Worm (Caenorhabditis elegans): ENCODE data around the gene spr-1.

spr-1 gene

DNA sequence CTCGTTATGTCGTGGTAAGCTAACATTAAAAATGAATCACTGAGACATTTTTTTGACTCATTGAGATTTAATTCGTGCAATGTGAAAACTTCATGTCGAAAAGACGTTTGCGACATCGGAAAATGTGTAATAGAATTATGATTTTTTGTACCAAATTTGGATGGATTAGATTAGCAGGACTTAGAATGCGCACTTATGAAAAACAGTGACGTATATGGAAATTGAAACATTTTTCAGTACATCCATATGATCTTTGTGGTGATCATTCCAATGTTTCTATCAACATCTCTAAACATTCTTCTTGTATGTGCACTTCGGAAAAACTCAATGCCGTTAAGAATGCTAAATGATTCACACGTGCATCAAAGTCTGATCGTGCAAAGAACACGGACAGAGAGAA lies 15.4 kb upstream of the spr-1 start:
- no peak for TF ChIP-seq ama-1 (optimal IDR thresholded peaks at IDR 0.05)
- TF ChIP-seq sma-9 (GFP tag; optimal IDR thresholded peaks at IDR 0.05): no peak
- no peak for TF ChIP-seq sma-9 (tag; optimal IDR thresholded peaks at IDR 0.05)
- no peak for TF ChIP-seq peb-1 (tag; optimal IDR thresholded peaks at IDR 0.05)
- no peak for TF ChIP-seq C34F6.9 (tag; optimal IDR thresholded peaks at IDR 0.05)
- TF ChIP-seq nhr-6 (tag; optimal IDR thresholded peaks at IDR 0.05): no peak

DNA sequence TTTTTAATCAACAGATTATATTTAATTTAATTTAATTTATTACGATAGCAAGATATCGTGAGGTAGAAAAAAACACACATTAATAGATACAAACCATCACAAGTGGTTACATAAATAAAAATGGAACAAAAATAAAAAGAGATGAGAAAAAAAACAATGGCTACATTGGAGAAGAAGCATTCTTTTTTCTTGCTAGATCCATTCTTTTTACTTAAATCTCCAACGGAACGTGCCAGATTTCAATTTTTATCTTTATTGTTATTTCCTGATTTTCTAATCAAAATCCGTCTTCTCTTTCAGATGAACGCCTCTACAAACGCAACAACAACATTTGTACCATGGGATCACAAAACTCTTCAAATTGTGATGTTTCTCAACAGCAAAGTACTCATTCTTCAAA lies 14.5 kb upstream of the spr-1 start, which contains the start of gene D1014.2:
Gene D1014.2, plus strand, starts transcription at position 301 of the 400 bp plus-strand sequence.
- no peak for TF ChIP-seq nhr-21 (tag; optimal IDR thresholded peaks at IDR 0.05)

DNA sequence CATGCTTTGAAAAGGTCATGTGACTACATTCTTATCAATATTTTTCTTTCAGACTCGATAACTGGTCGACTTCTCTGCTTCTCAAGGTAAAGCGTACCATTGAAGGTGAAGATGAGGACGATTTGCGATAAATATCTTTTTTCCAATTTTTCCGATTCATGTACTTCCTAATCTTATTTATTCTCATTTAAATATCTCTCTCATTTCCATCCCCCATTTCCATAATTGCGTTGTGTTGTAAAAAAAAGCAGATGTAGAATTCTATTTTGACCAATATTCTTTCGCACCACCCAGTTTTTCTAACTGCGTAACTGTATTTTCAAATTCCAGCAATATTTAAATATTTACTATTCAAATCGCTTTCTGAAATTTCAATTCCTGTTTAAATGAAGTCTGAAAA lies 3.8 kb upstream of the spr-1 start, which contains the start of gene D1014.4:
Gene D1014.4, plus strand, starts transcription at position 301 of the 400 bp plus-strand sequence.
- TF ChIP-seq ceh-82 (tag; optimal IDR thresholded peaks at IDR 0.05): no peak
- no peak for TF ChIP-seq ama-1 (optimal IDR thresholded peaks at IDR 0.05)
- no peak for TF ChIP-seq nhr-77 (tag; optimal IDR thresholded peaks at IDR 0.05)
- TF ChIP-seq unc-39 (tag; optimal IDR thresholded peaks at IDR 0.05): no peak
- TF ChIP-seq nhr-25 (tag; optimal IDR thresholded peaks at IDR 0.05): no peak
- no peak for TF ChIP-seq peb-1 (tag; optimal IDR thresholded peaks at IDR 0.05)
- no peak for TF ChIP-seq egl-27 (tag; optimal IDR thresholded peaks at IDR 0.05)
- TF ChIP-seq zag-1 (tag; optimal IDR thresholded peaks at IDR 0.05): no peak
- TF ChIP-seq sma-3 (GFP tag; optimal IDR thresholded peaks at IDR 0.05): no peak
- TF ChIP-seq lin-13 (GFP tag; optimal IDR thresholded peaks at IDR 0.05): no peak
- TF ChIP-seq lin-11 (tag; optimal IDR thresholded peaks at IDR 0.05): no peak
- TF ChIP-seq nhr-6 (tag; optimal IDR thresholded peaks at IDR 0.05): no peak
- no peak for TF ChIP-seq F13H6.1 (tag; optimal IDR thresholded peaks at IDR 0.05)
- no peak for TF ChIP-seq ztf-11 (tag; optimal IDR thresholded peaks at IDR 0.05)
- no peak for TF ChIP-seq nhr-21 (tag; optimal IDR thresholded peaks at IDR 0.05)

DNA sequence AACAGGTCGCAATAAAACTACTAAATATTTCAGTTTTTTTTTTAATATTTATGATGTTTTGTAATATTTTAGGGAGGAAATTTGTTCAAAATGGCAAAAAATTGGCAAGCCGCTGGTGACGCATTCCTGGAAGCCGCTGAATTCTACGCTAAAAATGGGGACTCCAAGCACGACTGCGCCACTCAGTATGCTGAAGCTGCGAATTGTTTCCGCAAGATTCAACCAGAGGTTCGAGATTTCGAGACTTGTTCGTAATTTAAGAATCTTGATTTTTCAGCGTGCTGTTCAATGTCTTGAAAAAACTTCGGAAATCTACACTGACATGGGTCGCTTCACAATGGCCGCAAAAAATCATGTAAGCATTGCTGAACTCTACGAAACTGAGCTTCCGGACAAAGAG lies 2.5 kb upstream of the spr-1 start:
- TF ChIP-seq lin-39 (tag; optimal IDR thresholded peaks at IDR 0.05) (no peak), ama-1 (optimal IDR thresholded peaks at IDR 0.05) (peak; percentile 25)

DNA sequence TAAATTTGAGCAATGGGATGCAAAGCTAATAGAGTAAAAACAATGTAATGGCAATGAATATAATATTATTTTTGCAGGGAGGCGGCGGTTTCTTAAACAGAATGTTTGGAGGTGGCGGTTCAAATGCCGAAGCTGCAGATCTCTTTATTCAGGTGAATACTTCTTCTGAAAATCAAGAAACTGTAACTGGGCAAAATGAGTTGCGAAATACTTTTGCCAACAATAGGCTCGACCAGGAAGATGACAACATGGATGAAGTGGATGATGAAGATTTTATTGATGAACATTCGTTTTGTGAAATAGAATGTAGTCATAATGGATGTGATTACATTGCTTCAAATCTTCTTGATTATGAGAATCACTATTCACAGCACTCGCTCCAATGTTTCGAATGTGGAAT lies 1.7 kb upstream of the spr-1 start:
- TF ChIP-seq unc-55 (GFP tag; optimal IDR thresholded peaks at IDR 0.05): no peak
- TF ChIP-seq fos-1 (tag; optimal IDR thresholded peaks at IDR 0.05): no peak
- TF ChIP-seq nhr-77 (tag; optimal IDR thresholded peaks at IDR 0.05): no peak
- no peak for TF ChIP-seq nhr-129 (tag; optimal IDR thresholded peaks at IDR 0.05)
- TF ChIP-seq ceh-16 (tag; optimal IDR thresholded peaks at IDR 0.05): no peak
- TF ChIP-seq ztf-11 (tag; optimal IDR thresholded peaks at IDR 0.05): no peak

DNA sequence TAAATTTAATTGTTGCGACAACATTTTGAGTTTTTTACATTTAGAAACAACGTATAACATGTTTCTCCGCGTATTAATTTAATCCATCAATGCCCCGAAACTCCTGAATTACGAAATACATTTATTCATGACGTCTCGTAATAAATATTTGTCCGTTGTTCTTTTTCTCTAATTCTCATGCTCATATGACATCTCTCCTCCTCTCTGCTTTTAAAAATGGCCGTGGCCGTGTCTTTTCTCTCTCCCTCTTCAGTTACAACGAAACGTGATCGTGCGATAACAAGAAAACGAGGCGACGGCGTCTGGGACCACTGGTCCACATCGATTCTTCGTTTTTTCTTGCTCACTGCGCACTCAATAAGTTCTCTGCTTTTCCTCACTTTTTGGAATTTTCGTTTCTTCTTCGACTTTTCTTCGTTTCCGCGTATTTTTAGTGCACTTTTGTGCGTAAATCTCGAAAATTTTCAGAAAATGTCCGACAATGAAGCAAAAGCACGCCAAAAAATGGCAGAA lies 1.1 kb upstream of the spr-1 start, which contains the start of gene snap-1:
Gene snap-1, plus strand, starts transcription at position 463 of the 513 bp plus-strand sequence.
- peak; percentile 49 for TF ChIP-seq F13H6.1 (tag; optimal IDR thresholded peaks at IDR 0.05)
- TF ChIP-seq nhr-25 (tag; optimal IDR thresholded peaks at IDR 0.05): peak; percentile 2
- TF ChIP-seq elt-3 (tag; optimal IDR thresholded peaks at IDR 0.05): no peak
- peak; percentile 62 for TF ChIP-seq unc-55 (GFP tag; optimal IDR thresholded peaks at IDR 0.05)
- no peak for TF ChIP-seq nhr-11 (tag; optimal IDR thresholded peaks at IDR 0.05)
- TF ChIP-seq egl-27 (tag; optimal IDR thresholded peaks at IDR 0.05): peak; percentile 14
- no peak for TF ChIP-seq nhr-6 (tag; optimal IDR thresholded peaks at IDR 0.05)
- TF ChIP-seq lin-13 (GFP tag; optimal IDR thresholded peaks at IDR 0.05): no peak
- TF ChIP-seq lin-11 (tag; optimal IDR thresholded peaks at IDR 0.05): no peak
- TF ChIP-seq nhr-10 (tag; optimal IDR thresholded peaks at IDR 0.05): no peak
- peak; percentile 47 for TF ChIP-seq snpc-4 (tag; optimal IDR thresholded peaks at IDR 0.05)
- TF ChIP-seq R02D3.7 (tag; optimal IDR thresholded peaks at IDR 0.05): no peak
- TF ChIP-seq sem-4 (tag; optimal IDR thresholded peaks at IDR 0.05): no peak
- TF ChIP-seq fos-1 (tag; optimal IDR thresholded peaks at IDR 0.05): peak; percentile 48
- TF ChIP-seq ceh-82 (tag; optimal IDR thresholded peaks at IDR 0.05): no peak
- TF ChIP-seq nhr-21 (tag; optimal IDR thresholded peaks at IDR 0.05): peak; percentile 16
- peak; percentile 70 for TF ChIP-seq sma-9 (GFP tag; optimal IDR thresholded peaks at IDR 0.05)
- TF ChIP-seq sma-9 (tag; optimal IDR thresholded peaks at IDR 0.05): no peak
- TF ChIP-seq lsy-2 (tag; optimal IDR thresholded peaks at IDR 0.05): peak in 1 of 2 experiments; percentile 64
- peak in 1 of 2 experiments; percentile 61 for TF ChIP-seq mdl-1 (tag; optimal IDR thresholded peaks at IDR 0.05)
- TF ChIP-seq aly-2 (tag; optimal IDR thresholded peaks at IDR 0.05): peak; percentile 35
- TF ChIP-seq ztf-11 (tag; optimal IDR thresholded peaks at IDR 0.05): no peak
- no peak for TF ChIP-seq nhr-12 (tag; optimal IDR thresholded peaks at IDR 0.05)
- peak; percentile 76 for TF ChIP-seq zag-1 (tag; optimal IDR thresholded peaks at IDR 0.05)
- TF ChIP-seq blmp-1 (tag; optimal IDR thresholded peaks at IDR 0.05; ENCODE audit: insufficient read depth): no peak
- no peak for TF ChIP-seq gmeb-1 (tag; optimal IDR thresholded peaks at IDR 0.05)
- TF ChIP-seq Y55F3AM.14 (GFP tag; optimal IDR thresholded peaks at IDR 0.05): no peak
- TF ChIP-seq elt-1 (tag; optimal IDR thresholded peaks at IDR 0.05): no peak
- no peak for TF ChIP-seq skn-1 (tag; optimal IDR thresholded peaks at IDR 0.05)
- peak; percentile 70 for TF ChIP-seq nhr-129 (tag; optimal IDR thresholded peaks at IDR 0.05)
- TF ChIP-seq mab-5 (tag; optimal IDR thresholded peaks at IDR 0.05): peak; percentile 55
- no peak for TF ChIP-seq unc-62 (GFP tag; optimal IDR thresholded peaks at IDR 0.05)
- no peak for TF ChIP-seq nhr-237 (tag; optimal IDR thresholded peaks at IDR 0.05)
- TF ChIP-seq ztf-4 (tag; optimal IDR thresholded peaks at IDR 0.05): peak; percentile 26

Measured in whole organism, L2 larva.